Fruit fly (Drosophila melanogaster) whole organism, embryonic: ENCODE results near the gene ninaE.
A peak's percentile ranks its signal among the peaks of the same experiment; 100 is the strongest.

ENCODE experiments used
- ATbp ChIP-seq: fragments of 200-800 bp; sonication (Bioruptor generic); optimal IDR thresholded peaks from 2 replicates; lab custom pipeline; 2017; ENCODE audit warnings: missing biosample characterization, mild to moderate bottlenecking, missing genetic modification characterization, missing genetic modification reagents
- Bteb2 ChIP-seq: fragments of 200-800 bp; sonication (Bioruptor generic); optimal IDR thresholded peaks from 2 replicates; lab custom pipeline; 2016; ENCODE audit warnings: missing biosample characterization, missing genetic modification characterization
- CG10979 ChIP-seq: fragments of 200-800 bp; sonication (Bioruptor generic); optimal IDR thresholded peaks from 2 replicates; lab custom pipeline; 2018; ENCODE audit warnings: missing biosample characterization, mild to moderate bottlenecking, missing genetic modification characterization, moderate library complexity
- CG11560 ChIP-seq: fragments of 200-800 bp; sonication (Bioruptor generic); IDR thresholded peaks from 3 replicates; pipeline ENCODE4 v1.3.6; 2022; ENCODE audit warnings: missing biosample characterization, missing genetic modification characterization
- CG12942 ChIP-seq: fragments of 200-800 bp; sonication (Bioruptor generic); optimal IDR thresholded peaks from 3 replicates; lab custom pipeline; 2016; ENCODE audit warnings: missing biosample characterization, missing genetic modification characterization
- CG14441 ChIP-seq: fragments of 200-800 bp; sonication (Bioruptor generic); IDR thresholded peaks from 2 replicates; pipeline ENCODE4 v1.3.6; 2022; ENCODE audit warnings: missing biosample characterization, missing genetic modification characterization
- CG15073 ChIP-seq: fragments of 200-800 bp; sonication (Bioruptor generic); optimal IDR thresholded peaks from 2 replicates; lab custom pipeline; 2016; ENCODE audit warnings: missing biosample characterization, missing genetic modification characterization
- CG16863 ChIP-seq: fragments of 200-800 bp; sonication (Bioruptor generic); optimal IDR thresholded peaks from 3 replicates; lab custom pipeline; 2016; ENCODE audit warnings: missing biosample characterization, missing genetic modification characterization
- CG1832 ChIP-seq: fragments of 200-800 bp; sonication (Bioruptor generic); optimal IDR thresholded peaks from 2 replicates; lab custom pipeline; 2017; ENCODE audit warnings: missing biosample characterization, mild to moderate bottlenecking, missing genetic modification characterization, inconsistent platforms
- CG18599 ChIP-seq: fragments of 200-800 bp; sonication (Bioruptor generic); optimal IDR thresholded peaks from 3 replicates; lab custom pipeline; 2017; ENCODE audit warnings: missing biosample characterization, missing genetic modification characterization, mild to moderate bottlenecking, moderate library complexity, missing genetic modification reagents
- CG34376 ChIP-seq: fragments of 200-800 bp; sonication (Bioruptor generic); optimal IDR thresholded peaks from 2 replicates; lab custom pipeline; 2018; ENCODE audit warnings: missing biosample characterization, mild to moderate bottlenecking, missing genetic modification characterization
- CG7987 ChIP-seq: fragments of 200-800 bp; sonication (Bioruptor generic); optimal IDR thresholded peaks from 2 replicates; lab custom pipeline; 2018; ENCODE audit warnings: missing biosample characterization, mild to moderate bottlenecking, missing genetic modification characterization, moderate library complexity
- CG9932 ChIP-seq: fragments of 200-800 bp; sonication (Bioruptor generic); IDR thresholded peaks from 2 replicates; pipeline ENCODE4 v1.3.6; 2022; ENCODE audit warnings: missing biosample characterization, missing genetic modification characterization
- Eip74EF ChIP-seq, 2 experiments: fragments of 200-800 bp in 1 of 2; fragments of >200 bp in 1 of 2; sonication (Bioruptor generic) in 1 of 2; optimal IDR thresholded peaks; 2 replicates each; lab custom pipeline; 2017 to 2019; ENCODE audit warnings: missing biosample characterization in 2 of 2, missing genetic modification characterization in 2 of 2, mild to moderate bottlenecking in 1 of 2, moderate library complexity in 1 of 2
- Ets65A ChIP-seq: fragments of 200-800 bp; sonication (Bioruptor generic); peaks from one replicate; lab custom pipeline; 2016; ENCODE audit warnings: missing biosample characterization, missing genetic modification characterization
- HLHmδ ChIP-seq: fragments of 200-800 bp; sonication (Bioruptor generic); optimal IDR thresholded peaks from 2 replicates; lab custom pipeline; 2018; ENCODE audit warnings: missing biosample characterization, mild to moderate bottlenecking, missing genetic modification characterization, moderate library complexity
- Hr78 ChIP-seq, 2 experiments: fragments of 200-800 bp in 1 of 2; fragments of >200 bp in 1 of 2; sonication (Bioruptor generic) in 1 of 2; optimal IDR thresholded peaks; 2 replicates each; lab custom pipeline; 2017 to 2019; ENCODE audit warnings: missing biosample characterization in 2 of 2, missing genetic modification characterization in 2 of 2, mild to moderate bottlenecking in 1 of 2, moderate library complexity in 1 of 2
- Kr ChIP-seq: fragments of 200-800 bp; sonication (Bioruptor generic); optimal IDR thresholded peaks from 2 replicates; lab custom pipeline; 2017; ENCODE audit warnings: missing biosample characterization, mild to moderate bottlenecking, missing genetic modification characterization
- Max ChIP-seq: fragments of 200-800 bp; sonication (Bioruptor generic); optimal IDR thresholded peaks from 2 replicates; lab custom pipeline; 2016; ENCODE audit warnings: missing biosample characterization, mild to moderate bottlenecking, missing genetic modification characterization
- Med ChIP-seq: fragments of 200-800 bp; sonication (Bioruptor generic); peaks from one replicate; lab custom pipeline; 2016; ENCODE audit warnings: missing biosample characterization, missing genetic modification characterization, mild to moderate bottlenecking, inconsistent platforms, moderate library complexity
- Oli ChIP-seq: fragments of 200-800 bp; sonication (Bioruptor generic); optimal IDR thresholded peaks from 2 replicates; lab custom pipeline; 2018; ENCODE audit warnings: missing biosample characterization, mild to moderate bottlenecking, missing genetic modification characterization, moderate library complexity
- Taf1 ChIP-seq: fragments of 200-800 bp; sonication (Bioruptor generic); IDR thresholded peaks from 2 replicates; pipeline ENCODE4 v1.3.6; 2022; ENCODE audit warnings: missing biosample characterization, missing genetic modification characterization
- Trl ChIP-seq, 3 experiments: fragments of >200 bp in 2 of 3; fragments of 200-800 bp in 1 of 3; sonication (Bioruptor generic) in 1 of 3; optimal IDR thresholded peaks; 2 replicates in 1 of 3; 3 replicates in 2 of 3; lab custom pipeline; 2016 to 2017; ENCODE audit warnings: missing biosample characterization in 1 of 3, missing genetic modification characterization in 1 of 3
- aop ChIP-seq: fragments of 200-800 bp; sonication (Bioruptor generic); IDR thresholded peaks from 2 replicates; pipeline ENCODE4 v1.3.6; 2022; ENCODE audit warnings: missing biosample characterization, missing genetic modification characterization
- bigmax ChIP-seq: fragments of 200-800 bp; sonication (Bioruptor generic); optimal IDR thresholded peaks from 2 replicates; lab custom pipeline; 2018; ENCODE audit warnings: missing biosample characterization, mild to moderate bottlenecking, missing genetic modification characterization
- dati ChIP-seq: fragments of 200-800 bp; sonication (Bioruptor generic); IDR thresholded peaks from 2 replicates; pipeline ENCODE4 v1.3.6; 2022; ENCODE audit warnings: missing biosample characterization, missing genetic modification characterization
- exex ChIP-seq: fragments of 200-800 bp; sonication (Bioruptor generic); optimal IDR thresholded peaks from 4 replicates; lab custom pipeline; 2018; ENCODE audit warnings: missing biosample characterization, mild to moderate bottlenecking, missing genetic modification characterization, moderate library complexity
- fd3F ChIP-seq: fragments of 200-800 bp; sonication (Bioruptor generic); optimal IDR thresholded peaks from 2 replicates; lab custom pipeline; 2018; ENCODE audit warnings: missing biosample characterization, mild to moderate bottlenecking, missing genetic modification characterization, moderate library complexity
- hbn ChIP-seq: fragments of 200-800 bp; sonication (Bioruptor generic); IDR thresholded peaks from 2 replicates; pipeline ENCODE4 v1.3.6; 2022; ENCODE audit warnings: missing biosample characterization, missing genetic modification characterization; ENCODE audit not compliant: partially characterized antibody
- hkb ChIP-seq, 2 experiments: fragments of 200-800 bp in 1 of 2; fragments of >200 bp in 1 of 2; sonication (Bioruptor generic) in 1 of 2; IDR thresholded peaks in 1 of 2; optimal IDR thresholded peaks in 1 of 2; 2 replicates each; pipeline versions ENCODE4 v1.3.6 to Lab custom; 2017 to 2022; ENCODE audit warnings: missing biosample characterization in 1 of 2, missing genetic modification characterization in 1 of 2
- kay ChIP-seq: fragments of 200-800 bp; sonication (Bioruptor generic); optimal IDR thresholded peaks from 2 replicates; lab custom pipeline; 2016; ENCODE audit warnings: missing biosample characterization, missing genetic modification characterization
- nerfin-1 ChIP-seq: fragments of 200-800 bp; sonication (Bioruptor generic); optimal IDR thresholded peaks from 3 replicates; lab custom pipeline; 2019; ENCODE audit warnings: missing biosample characterization, mild to moderate bottlenecking, missing genetic modification characterization, moderate library complexity
- pros ChIP-seq: fragments of 200-800 bp; sonication (Bioruptor generic); optimal IDR thresholded peaks from 3 replicates; lab custom pipeline; 2019; ENCODE audit warnings: missing biosample characterization, mild to moderate bottlenecking, missing genetic modification characterization, moderate library complexity
- shn ChIP-seq: fragments of 200-800 bp; sonication (Bioruptor generic); optimal IDR thresholded peaks from 3 replicates; lab custom pipeline; 2016; ENCODE audit warnings: missing biosample characterization, missing genetic modification characterization
- vnd ChIP-seq: fragments of 200-800 bp; sonication (Bioruptor generic); IDR thresholded peaks from 3 replicates; pipeline ENCODE4 v1.3.6; 2022; ENCODE audit warnings: missing biosample characterization, missing genetic modification characterization; ENCODE audit not compliant: partially characterized antibody

ninaE gene

dm6 chr3R:19918207-19918606 is 30.2 kb upstream of the ninaE start, which contains the start of gene CG4770:
Gene CG4770 (plus strand): TSS chr3R:19918507.
- TF ChIP-seq vnd (no peak), CG14441 (GFP tag; lab: Robert Waterston, UW) (no peak), dati (no peak)

dm6 chr3R:19917739-19918138 is 29.7 kb upstream of the ninaE start, which contains the start of gene CG4465:
Gene CG4465 (minus strand): TSS chr3R:19917839.
- TF ChIP-seq CG9932 (GFP tag; lab: Robert Waterston, UW) = no peak
- no peak for TF ChIP-seq Oli (tag; lab: Kevin White, UChicago)
- TF ChIP-seq fd3F (GFP tag; lab: Kevin White, UChicago) = no peak
- no peak for TF ChIP-seq CG15073
- no peak for TF ChIP-seq Bteb2 (GFP tag; lab: Kevin White, UChicago)
- TF ChIP-seq Taf1 (GFP tag; lab: Robert Waterston, UW) = no peak
- TF ChIP-seq CG1832 = no peak
- TF ChIP-seq CG11560 = no peak
- TF ChIP-seq shn (GFP tag; lab: Kevin White, UChicago) = no peak
- TF ChIP-seq CG12942 = no peak
- no peak for TF ChIP-seq bigmax (GFP tag; lab: Kevin White, UChicago)
- no peak for TF ChIP-seq pros
- TF ChIP-seq hbn (GFP tag; lab: Robert Waterston, UW) = no peak
- no peak for TF ChIP-seq aop (GFP tag; lab: Robert Waterston, UW)
- no peak for TF ChIP-seq CG16863 (GFP tag; lab: Kevin White, UChicago)

DNA sequence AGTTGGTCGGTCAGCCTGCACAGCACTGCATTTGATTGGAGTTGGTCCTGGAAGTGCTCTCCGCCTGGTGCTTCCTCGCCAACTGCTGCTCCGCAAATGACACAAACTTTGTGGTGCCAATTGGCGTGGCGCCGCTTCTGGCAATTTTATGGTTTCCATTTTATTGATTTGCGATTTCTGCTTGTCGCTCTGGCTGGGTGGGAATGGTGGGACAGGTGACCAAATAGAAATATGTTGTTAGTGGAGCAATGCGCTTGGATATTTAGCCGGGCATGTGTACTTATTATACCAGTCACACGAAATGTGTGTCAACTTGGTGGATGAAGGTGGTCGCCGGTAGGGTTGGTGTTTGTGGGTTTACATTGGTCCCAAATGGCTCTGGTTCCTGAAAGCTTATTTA is 27.3 kb upstream of the ninaE start, which contains the start of the genes Xport-A and Xport-B:
Gene Xport-A, minus strand, starts transcription at position 101 of the 400 bp plus-strand sequence.
Gene Xport-B, minus strand, starts transcription at position 101 of the 400 bp plus-strand sequence.
- peak; percentile 57 for TF ChIP-seq Ets65A (GFP tag; lab: Kevin White, UChicago)
- no peak for TF ChIP-seq kay (GFP tag; lab: Kevin White, UChicago)

DNA sequence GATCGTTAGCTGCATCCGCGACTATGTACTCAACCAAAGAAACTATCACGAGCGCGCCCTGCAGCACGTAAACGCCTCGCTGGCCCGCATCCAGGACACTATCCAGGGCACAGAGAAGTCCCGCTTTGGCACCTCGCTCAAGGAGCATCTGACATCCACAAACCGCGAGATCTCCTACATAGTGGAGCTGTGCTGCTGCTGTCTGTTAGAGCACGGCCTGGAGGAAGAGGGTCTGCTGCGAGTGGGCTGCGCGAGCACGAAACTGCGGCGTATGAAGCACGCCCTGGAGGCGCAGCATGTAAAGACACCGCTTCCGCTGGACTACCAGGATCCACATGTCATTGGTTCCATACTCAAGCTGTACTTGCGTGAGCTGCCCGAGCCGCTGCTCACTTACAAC is 23.0 kb upstream of the ninaE start:
- TF ChIP-seq Kr (GFP tag; lab: Kevin White, UChicago) = no peak
- TF ChIP-seq Trl (optimal IDR thresholded peaks at IDR 0.05; lab: Kevin White, UChicago) = no peak
- no peak for TF ChIP-seq Trl (GFP tag; optimal IDR thresholded peaks at IDR 0.05; lab: Kevin White, UChicago)
- no peak for TF ChIP-seq CG10979 (tag; lab: Kevin White, UChicago)
- peak; percentile 91 for TF ChIP-seq Ets65A (GFP tag; lab: Kevin White, UChicago)
- TF ChIP-seq Med (GFP tag; lab: Kevin White, UChicago) = peak; percentile 69
- no peak for TF ChIP-seq nerfin-1 (tag; lab: Kevin White, UChicago)
- TF ChIP-seq CG18599 (GFP tag; lab: Kevin White, UChicago) = no peak
- TF ChIP-seq Max (GFP tag; lab: Kevin White, UChicago) = no peak
- TF ChIP-seq HLHmδ (GFP tag; lab: Kevin White, UChicago) = no peak

DNA sequence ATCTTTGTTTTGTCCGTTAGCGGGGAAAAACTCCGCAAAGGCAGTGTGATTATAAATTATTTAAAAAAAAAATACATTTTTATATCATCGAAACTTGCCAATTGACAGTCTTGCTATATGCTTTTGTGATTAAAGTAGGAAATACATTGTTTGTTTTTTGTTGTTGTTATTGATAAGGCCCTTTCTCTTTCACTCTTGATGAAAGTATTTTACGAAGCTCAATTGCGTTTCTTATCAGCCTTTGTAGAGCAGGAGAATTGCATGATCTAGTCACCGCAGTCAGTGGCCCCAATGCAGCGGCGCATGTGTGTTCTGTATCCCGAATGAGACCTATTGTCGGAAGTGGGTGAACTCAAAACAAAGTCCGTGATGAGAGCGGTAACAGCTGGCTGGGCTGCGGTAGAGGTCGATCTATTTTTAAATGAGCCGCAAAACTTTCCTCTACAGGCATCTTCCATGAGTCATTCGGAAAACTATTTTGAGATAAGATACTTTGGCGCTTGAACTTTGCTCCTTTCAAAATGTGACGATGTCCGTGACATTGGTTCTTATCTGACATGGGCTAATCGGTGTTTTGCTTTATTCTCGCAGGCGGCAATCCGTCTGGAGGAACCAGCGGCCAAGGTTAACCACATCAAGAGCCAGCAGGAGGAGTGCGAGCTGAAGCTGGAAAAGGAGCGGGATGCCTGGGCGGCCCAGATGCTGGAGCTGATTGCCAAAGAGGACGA is 22.5 kb upstream of the ninaE start:
- no peak for TF ChIP-seq Bteb2 (GFP tag; lab: Kevin White, UChicago)
- TF ChIP-seq exex = peak; percentile 15
- peak; percentile 25 for TF ChIP-seq CG34376 (GFP tag; lab: Kevin White, UChicago)
- peak; percentile 19 for TF ChIP-seq ATbp (GFP tag; lab: Kevin White, UChicago)
- peak in 1 of 2 experiments; percentile 34 for TF ChIP-seq Eip74EF (GFP tag; optimal IDR thresholded peaks at IDR 0.05; lab: Kevin White, UChicago)
- peak in 1 of 2 experiments; percentile 78 for TF ChIP-seq Hr78 (GFP tag; optimal IDR thresholded peaks at IDR 0.05; lab: Kevin White, UChicago)
- TF ChIP-seq CG7987 (GFP tag; lab: Kevin White, UChicago) = no peak
- no peak for TF ChIP-seq hkb (optimal IDR thresholded peaks at IDR 0.05; lab: Kevin White, UChicago)
- 0 out of 2 replicates have a peak, but pooled peaks have one; percentile 6 for TF ChIP-seq hkb (GFP tag; IDR thresholded peaks at IDR 0.05; lab: Robert Waterston, UW)
